Worm (Caenorhabditis elegans) whole organism, dauer: Measurements from ENCODE around the gene F59D12.3.

ENCODE experiments used
- unc-62 ChIP-seq: sonication (generic microtip); optimal IDR thresholded peaks from 2 replicates; lab custom pipeline; 2017; ENCODE audit warnings: missing biosample characterization, missing genetic modification reagents, missing genetic modification characterization

F59D12.3 gene

DNA sequence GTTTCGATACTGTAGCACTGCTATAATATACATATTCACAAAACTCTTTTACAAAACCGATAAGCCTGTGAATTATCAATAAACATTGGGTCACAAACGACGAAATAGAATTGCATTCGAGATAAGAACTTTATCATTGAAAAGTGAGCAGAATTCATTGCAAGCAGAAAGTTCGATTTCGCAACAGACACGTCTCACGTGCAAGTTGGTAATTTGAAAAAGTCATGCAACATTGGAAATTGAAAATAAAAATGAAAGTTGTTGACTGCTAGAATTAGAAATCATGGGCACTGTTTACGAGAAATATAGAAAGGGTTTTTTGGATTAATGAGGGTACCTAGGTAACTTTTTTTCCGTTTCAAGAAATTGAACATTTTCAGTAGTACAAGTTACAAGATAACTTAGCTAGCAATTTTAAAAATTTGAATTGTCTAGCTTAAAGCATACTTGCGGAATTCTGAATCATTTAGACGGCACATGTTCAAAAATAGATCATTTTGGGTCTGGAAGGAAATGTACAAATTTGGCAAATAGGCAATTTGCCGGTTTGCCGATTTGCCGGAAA lies 40.2 kb downstream of the F59D12.3 start:
- TF ChIP-seq unc-62 (GFP tag; lab: Kevin White, UChicago), result no peak

DNA sequence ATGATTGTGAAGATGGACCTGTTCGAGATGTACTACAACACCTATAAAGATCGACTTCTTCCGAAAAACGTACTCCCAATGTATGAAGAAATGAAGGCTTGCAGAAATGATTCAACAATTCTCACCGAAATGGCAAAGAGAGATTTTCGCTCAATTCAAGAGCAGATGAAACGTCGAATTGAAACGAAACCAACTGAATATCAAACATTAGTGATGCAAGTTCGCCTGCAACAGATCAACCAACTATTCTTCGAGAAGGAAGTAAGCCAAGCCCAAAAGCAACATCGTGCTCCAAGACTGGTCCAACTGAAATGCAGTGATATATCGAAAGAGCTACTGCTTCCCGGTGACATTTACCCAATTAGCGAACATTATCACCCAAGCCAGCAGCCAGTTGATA lies 41.1 kb downstream of the F59D12.3 start:
- TF ChIP-seq unc-62 (GFP tag; lab: Kevin White, UChicago), result no peak

DNA sequence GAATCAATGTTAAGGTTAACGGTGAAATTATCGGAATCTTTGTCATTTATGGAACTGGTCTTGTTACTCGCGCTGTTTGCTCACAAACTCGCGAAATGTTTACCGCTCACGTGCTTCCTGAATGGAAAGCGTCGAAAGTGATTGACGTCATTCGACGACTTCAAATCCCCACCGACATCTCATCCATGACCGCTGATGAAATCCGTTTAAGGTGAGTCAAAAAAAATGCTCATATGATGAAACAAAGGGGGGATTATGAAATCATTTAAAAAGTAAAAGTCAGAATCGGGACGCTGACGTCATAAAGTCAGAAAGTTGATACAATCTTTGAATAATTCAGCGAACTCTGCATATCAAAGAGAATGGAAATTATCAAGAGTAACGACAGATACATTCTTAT lies 42.2 kb downstream of the F59D12.3 start:
- TF ChIP-seq unc-62 (GFP tag; lab: Kevin White, UChicago), result no peak

DNA sequence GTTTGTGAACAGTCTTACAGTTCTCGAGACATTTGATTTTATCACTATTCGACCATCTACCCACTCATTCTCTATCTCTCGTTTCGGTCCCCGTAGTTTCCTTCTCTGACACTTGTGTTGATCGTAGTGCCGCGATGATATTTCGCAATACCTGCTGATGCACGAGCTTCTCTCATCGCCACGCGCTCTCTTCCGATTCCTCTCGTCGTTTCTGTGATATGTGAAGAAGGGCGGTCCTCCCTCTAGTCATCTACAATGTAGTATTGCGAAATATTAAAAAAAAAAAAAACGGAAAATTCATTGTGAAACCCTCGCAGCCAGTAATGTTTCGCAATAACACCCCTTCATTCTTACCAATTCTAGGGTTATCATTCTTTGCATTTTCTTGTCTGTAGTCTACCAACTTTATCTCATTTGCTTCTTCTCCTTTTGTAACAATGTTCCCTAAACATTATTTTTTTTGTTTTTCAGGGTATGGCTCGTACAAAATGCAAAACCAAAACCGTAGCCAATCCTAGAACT lies 43.2 kb downstream of the F59D12.3 start, which contains the start of gene nipi-3:
TSS of gene nipi-3 (plus strand) at position 472 of the 522 bp plus-strand sequence.
- TF ChIP-seq unc-62 (GFP tag; lab: Kevin White, UChicago), result no peak

DNA sequence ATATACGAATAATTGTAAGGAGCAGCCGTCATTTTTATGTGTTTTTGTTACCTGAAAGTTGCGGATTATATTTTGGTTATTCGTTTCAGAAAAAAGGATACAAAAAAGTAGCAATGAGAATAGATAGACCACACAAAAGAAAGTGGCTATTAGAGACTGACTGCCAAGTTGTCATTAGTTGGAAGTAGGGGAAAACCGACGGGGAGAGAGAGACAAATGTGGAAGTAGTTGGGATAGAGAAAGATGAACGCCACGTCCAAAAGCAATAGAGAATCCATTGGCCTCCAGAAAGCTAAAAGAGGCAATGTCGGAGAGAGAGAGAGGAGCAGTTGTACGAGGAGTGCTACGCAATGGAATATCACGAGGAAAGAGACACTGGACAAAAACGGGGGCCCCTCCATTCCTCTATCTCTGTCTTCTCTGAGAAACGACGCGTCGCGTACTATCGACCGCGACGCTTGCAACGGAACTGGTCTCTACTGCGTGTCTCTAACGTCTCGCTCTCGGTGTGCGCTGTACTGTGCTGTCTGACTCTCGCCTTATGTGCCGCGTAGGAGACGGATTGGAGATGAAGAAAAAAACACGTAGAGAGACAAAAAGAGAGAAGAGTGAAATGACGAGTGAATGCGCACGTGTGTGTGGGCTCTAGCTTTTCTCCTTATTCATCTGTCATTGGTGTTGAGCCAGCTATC lies 44.0 kb downstream of the F59D12.3 start, which contains the start of gene rab-14:
TSS of gene rab-14 (minus strand) at position 51 of the 692 bp plus-strand sequence.
- no peak for TF ChIP-seq unc-62 (GFP tag; lab: Kevin White, UChicago)

DNA sequence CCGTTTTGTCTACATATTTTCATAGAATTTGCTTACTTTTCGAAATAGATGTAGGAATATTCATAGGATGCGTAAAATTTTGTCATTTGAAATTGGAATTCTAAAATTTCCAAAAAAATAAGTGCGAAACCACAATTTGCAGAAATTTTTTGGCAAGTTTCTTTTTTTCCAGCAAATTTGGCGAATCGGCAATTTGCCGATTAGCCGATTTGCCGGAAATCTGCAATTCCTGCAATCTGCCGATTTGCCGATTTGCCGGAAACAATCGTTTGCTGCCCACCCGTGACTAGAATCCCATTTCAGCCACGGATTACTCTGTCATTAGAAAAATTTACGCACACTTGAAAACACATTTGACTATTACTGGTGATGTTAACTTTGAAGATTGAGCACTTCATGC lies 46.5 kb downstream of the F59D12.3 start:
- TF ChIP-seq unc-62 (GFP tag; lab: Kevin White, UChicago), result no peak

DNA sequence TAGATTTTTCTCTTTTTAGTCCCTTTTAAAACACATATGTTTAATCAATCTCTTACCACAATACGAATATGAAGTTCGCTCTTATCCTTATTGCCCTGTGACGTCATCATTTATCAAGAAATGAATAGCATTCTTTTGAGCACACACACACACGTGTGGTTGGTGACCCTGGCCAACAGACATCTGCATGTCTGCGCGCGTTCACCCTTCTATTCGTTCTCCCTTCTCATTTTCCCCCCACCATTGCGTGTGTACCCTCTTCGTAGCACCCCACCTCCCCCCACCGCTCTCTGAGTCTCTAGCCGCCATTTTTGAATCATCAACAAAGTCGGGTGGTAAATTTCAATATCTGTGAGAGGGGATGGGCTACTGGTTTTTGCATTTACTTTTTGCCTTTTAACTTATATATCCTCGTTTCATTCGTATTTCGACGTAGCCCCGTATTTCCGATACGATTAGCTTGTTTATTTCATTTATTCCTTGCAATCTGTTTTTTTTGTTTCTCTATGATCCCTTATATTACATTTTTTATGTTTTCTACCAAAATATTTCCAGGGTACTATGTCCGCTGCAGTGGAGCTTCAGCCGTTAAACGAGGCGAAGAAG lies 50.2 kb downstream of the F59D12.3 start, which contains the start of gene ent-2:
TSS of gene ent-2 (plus strand) at position 556 of the 606 bp plus-strand sequence.
- TF ChIP-seq unc-62 (GFP tag; lab: Kevin White, UChicago), result no peak

DNA sequence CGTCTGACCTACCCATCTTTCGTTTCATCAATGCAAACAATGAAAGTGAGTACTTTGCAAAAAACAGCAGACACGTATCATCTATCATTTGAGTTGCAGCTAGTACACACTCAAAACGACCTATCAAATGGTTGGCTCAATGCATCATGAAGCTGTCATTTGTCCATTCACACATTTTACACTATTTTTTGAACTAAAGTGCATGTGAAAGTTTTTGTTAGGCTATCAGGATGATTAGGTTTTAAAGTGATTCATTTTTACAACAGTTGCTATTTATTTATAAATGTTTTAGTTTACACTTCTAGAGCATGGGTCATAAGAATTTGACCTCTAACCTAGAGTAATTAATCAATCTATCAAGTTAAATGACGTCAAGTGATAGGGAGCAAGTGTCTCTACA lies 50.8 kb downstream of the F59D12.3 start:
- no peak for TF ChIP-seq unc-62 (GFP tag; lab: Kevin White, UChicago)

DNA sequence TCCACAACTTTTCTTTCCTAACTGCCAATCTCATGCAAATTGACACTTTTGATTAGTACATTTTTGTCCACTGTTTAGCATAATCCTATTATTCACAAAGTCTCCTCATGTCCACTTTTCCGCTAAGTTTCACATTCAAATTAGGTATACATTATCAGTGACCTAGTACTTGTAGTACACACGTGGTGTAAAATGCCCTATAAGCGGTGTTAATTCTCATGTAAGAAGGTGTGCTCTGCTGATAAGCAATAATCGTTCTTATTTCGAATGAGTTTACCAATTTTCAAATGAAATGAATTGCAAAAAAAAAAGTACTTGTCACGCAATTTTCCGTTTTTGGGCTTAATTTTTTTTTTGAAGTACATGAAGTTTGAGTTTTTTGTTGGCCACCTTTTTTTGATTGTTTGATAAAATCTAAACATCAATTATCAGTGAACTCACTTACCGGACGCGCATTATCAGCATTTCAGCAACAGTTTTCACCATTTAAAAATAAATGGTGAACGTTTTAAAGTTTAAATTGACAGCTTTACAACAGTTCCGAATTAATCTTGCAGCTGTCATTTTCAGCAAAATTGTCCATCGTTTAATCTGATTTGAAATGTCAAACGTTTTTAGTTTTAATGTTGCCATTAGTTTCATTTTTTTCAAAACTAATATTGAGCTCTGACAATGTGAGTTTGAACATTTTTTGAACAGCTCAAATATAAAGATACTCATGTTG lies 51.9 kb downstream of the F59D12.3 start:
- TF ChIP-seq unc-62 (GFP tag; lab: Kevin White, UChicago), result no peak
